Fruit fly (Drosophila melanogaster) whole organism, prepupa: ENCODE measurements around the gene CG45002.

Experiments
- CG11294 ChIP-seq: fragments of 200-800 bp; sonication (Bioruptor generic); IDR thresholded peaks from 2 replicates; pipeline ENCODE4 v1.3.6; 2022; ENCODE audit warnings: missing biosample characterization, missing genetic modification characterization
- CG11762 ChIP-seq: fragments of 200-800 bp; sonication (Bioruptor generic); optimal IDR thresholded peaks from 3 replicates; lab custom pipeline; 2016; ENCODE audit warnings: missing biosample characterization, missing genetic modification characterization; ENCODE audit not compliant: insufficient read depth
- CG11902 ChIP-seq: fragments of 200-800 bp; sonication (Bioruptor generic); optimal IDR thresholded peaks from 3 replicates; lab custom pipeline; 2016; ENCODE audit warnings: missing biosample characterization, missing genetic modification characterization
- CG1621 ChIP-seq: fragments of 200-800 bp; sonication (Bioruptor generic); optimal IDR thresholded peaks from 3 replicates; lab custom pipeline; 2018; ENCODE audit warnings: missing biosample characterization, mild to moderate bottlenecking, missing genetic modification characterization
- CG16779 ChIP-seq: fragments of 200-800 bp; sonication (Bioruptor generic); optimal IDR thresholded peaks from 3 replicates; lab custom pipeline; 2017; ENCODE audit warnings: missing biosample characterization, mild to moderate bottlenecking, missing genetic modification characterization
- CG3032 ChIP-seq: fragments of 200-800 bp; optimal IDR thresholded peaks from 2 replicates; lab custom pipeline; 2019; ENCODE audit warnings: missing biosample characterization, mild to moderate bottlenecking, missing genetic modification characterization, moderate library complexity
- CG31627 ChIP-seq: fragments of 200-800 bp; sonication (Bioruptor generic); optimal IDR thresholded peaks from 3 replicates; lab custom pipeline; 2016; ENCODE audit warnings: missing biosample characterization, missing genetic modification characterization
- CG32006 ChIP-seq: fragments of 200-800 bp; sonication (Bioruptor generic); optimal IDR thresholded peaks from 3 replicates; lab custom pipeline; 2017; ENCODE audit warnings: missing biosample characterization, mild to moderate bottlenecking, missing genetic modification characterization
- CG4318 ChIP-seq: fragments of 200-800 bp; sonication (Bioruptor generic); optimal IDR thresholded peaks from 3 replicates; lab custom pipeline; 2017; ENCODE audit warnings: missing biosample characterization, mild to moderate bottlenecking, missing genetic modification characterization
- CG6163 ChIP-seq: fragments of 200-800 bp; sonication (Bioruptor generic); IDR thresholded peaks from 3 replicates; pipeline ENCODE4 v1.3.6; 2022; ENCODE audit warnings: missing biosample characterization, missing genetic modification characterization
- CG6276 ChIP-seq: fragments of 200-800 bp; sonication (Bioruptor generic); optimal IDR thresholded peaks from 2 replicates; lab custom pipeline; 2017; ENCODE audit warnings: missing biosample characterization, mild to moderate bottlenecking, missing genetic modification characterization
- CG6792 ChIP-seq: fragments of 200-800 bp; sonication (Bioruptor generic); optimal IDR thresholded peaks from 3 replicates; lab custom pipeline; 2016; ENCODE audit warnings: missing biosample characterization, missing genetic modification characterization
- CG6808 ChIP-seq: fragments of 200-800 bp; sonication (Bioruptor generic); optimal IDR thresholded peaks from 3 replicates; lab custom pipeline; 2017; ENCODE audit warnings: missing biosample characterization, missing genetic modification characterization, mild to moderate bottlenecking, moderate library complexity, missing genetic modification reagents
- CG7368 ChIP-seq: fragments of 200-800 bp; sonication (Bioruptor generic); optimal IDR thresholded peaks from 3 replicates; lab custom pipeline; 2016; ENCODE audit warnings: missing biosample characterization, missing genetic modification characterization
- CG8119 ChIP-seq: fragments of 200-800 bp; sonication (Bioruptor generic); IDR thresholded peaks from 3 replicates; pipeline ENCODE4 v1.3.6; 2022; ENCODE audit warnings: missing biosample characterization, missing genetic modification characterization
- CG8632 ChIP-seq: fragments of 200-800 bp; sonication (Bioruptor generic); optimal IDR thresholded peaks from 3 replicates; lab custom pipeline; 2016; ENCODE audit warnings: missing biosample characterization, missing genetic modification characterization
- CG9139 ChIP-seq: fragments of 200-800 bp; sonication (Bioruptor generic); optimal IDR thresholded peaks from 3 replicates; lab custom pipeline; 2017; ENCODE audit warnings: missing biosample characterization, mild to moderate bottlenecking, missing genetic modification characterization
- Eip78C ChIP-seq: fragments of 200-800 bp; sonication (Bioruptor generic); peaks from one replicate; lab custom pipeline; 2016; ENCODE audit warnings: missing biosample characterization, missing genetic modification characterization
- Eip93F ChIP-seq: fragments of 200-800 bp; sonication (Bioruptor generic); optimal IDR thresholded peaks from 2 replicates; lab custom pipeline; 2016; ENCODE audit warnings: missing biosample characterization, mild to moderate bottlenecking, missing genetic modification characterization
- Ets21C ChIP-seq: fragments of 200-800 bp; sonication (Bioruptor generic); optimal IDR thresholded peaks from 3 replicates; lab custom pipeline; 2016; ENCODE audit warnings: missing biosample characterization, missing genetic modification characterization
- Ets96B ChIP-seq: fragments of 200-800 bp; optimal IDR thresholded peaks from 2 replicates; lab custom pipeline; 2019; ENCODE audit warnings: missing biosample characterization, mild to moderate bottlenecking, missing genetic modification characterization, moderate library complexity
- Gug ChIP-seq: fragments of 200-800 bp; sonication (Bioruptor generic); IDR thresholded peaks from 2 replicates; pipeline ENCODE4 v1.3.6; 2022; ENCODE audit warnings: missing biosample characterization, missing genetic modification characterization
- Hr38 ChIP-seq: sonication (Bioruptor generic); optimal IDR thresholded peaks from 2 replicates; lab custom pipeline; 2016; ENCODE audit warnings: missing biosample characterization, missing genetic modification characterization
- Hr39 ChIP-seq: fragments of 200-800 bp; sonication (Bioruptor generic); optimal IDR thresholded peaks from 2 replicates; lab custom pipeline; 2016; ENCODE audit warnings: missing biosample characterization, missing genetic modification characterization
- Hr4 ChIP-seq: fragments of 200-800 bp; sonication (Bioruptor generic); optimal IDR thresholded peaks from 3 replicates; lab custom pipeline; 2016; ENCODE audit warnings: missing biosample characterization, missing genetic modification characterization
- Met ChIP-seq: fragments of 200-800 bp; sonication (Bioruptor generic); optimal IDR thresholded peaks from 3 replicates; lab custom pipeline; 2016; ENCODE audit warnings: missing biosample characterization, missing genetic modification characterization
- OdsH ChIP-seq: fragments of 200-800 bp; sonication (Bioruptor generic); optimal IDR thresholded peaks from 3 replicates; lab custom pipeline; 2016; ENCODE audit warnings: missing biosample characterization, missing genetic modification characterization
- Smox ChIP-seq: fragments of 200-800 bp; sonication (Bioruptor generic); optimal IDR thresholded peaks from 3 replicates; lab custom pipeline; 2016; ENCODE audit warnings: missing biosample characterization, missing genetic modification characterization
- Sox14 ChIP-seq: fragments of 200-800 bp; sonication (Bioruptor generic); optimal IDR thresholded peaks from 3 replicates; lab custom pipeline; 2016; ENCODE audit warnings: missing biosample characterization, missing genetic modification characterization
- Sox15 ChIP-seq: fragments of 200-800 bp; sonication (Bioruptor generic); optimal IDR thresholded peaks from 3 replicates; lab custom pipeline; 2016; ENCODE audit warnings: missing biosample characterization, missing genetic modification characterization
- achi ChIP-seq: fragments of 200-800 bp; sonication (Bioruptor generic); optimal IDR thresholded peaks from 3 replicates; lab custom pipeline; 2016; ENCODE audit warnings: missing biosample characterization, missing genetic modification characterization
- acj6 ChIP-seq: fragments of 200-800 bp; sonication (Bioruptor generic); optimal IDR thresholded peaks from 3 replicates; lab custom pipeline; 2016; ENCODE audit warnings: missing biosample characterization, missing genetic modification characterization
- cyc ChIP-seq: fragments of 200-800 bp; sonication (Bioruptor generic); optimal IDR thresholded peaks from 3 replicates; lab custom pipeline; 2016; ENCODE audit warnings: missing biosample characterization, missing genetic modification characterization
- dac ChIP-seq: fragments of 200-800 bp; sonication (Bioruptor generic); optimal IDR thresholded peaks from 2 replicates; lab custom pipeline; 2017; ENCODE audit warnings: missing biosample characterization, mild to moderate bottlenecking, missing genetic modification characterization
- dsx ChIP-seq: fragments of 200-800 bp; optimal IDR thresholded peaks from 3 replicates; lab custom pipeline; 2019; ENCODE audit warnings: missing biosample characterization, mild to moderate bottlenecking, missing genetic modification characterization, moderate library complexity; ENCODE audit not compliant: poor library complexity, severe bottlenecking
- eg ChIP-seq: fragments of 200-800 bp; sonication (Bioruptor generic); IDR thresholded peaks from 3 replicates; pipeline ENCODE4 v1.3.6; 2022; ENCODE audit warnings: missing biosample characterization, missing genetic modification characterization
- fkh ChIP-seq: fragments of 200-800 bp; sonication (Bioruptor generic); optimal IDR thresholded peaks from 3 replicates; lab custom pipeline; 2017; ENCODE audit warnings: missing biosample characterization, mild to moderate bottlenecking, missing genetic modification characterization, moderate library complexity
- lz ChIP-seq: fragments of 200-800 bp; sonication (Bioruptor generic); optimal IDR thresholded peaks from 3 replicates; lab custom pipeline; 2016; ENCODE audit warnings: missing biosample characterization, missing genetic modification characterization
- net ChIP-seq: fragments of 200-800 bp; sonication (Bioruptor generic); optimal IDR thresholded peaks from 3 replicates; lab custom pipeline; 2016; ENCODE audit warnings: missing biosample characterization, missing genetic modification characterization
- salr ChIP-seq, 2 experiments: fragments of 200-800 bp; sonication (Bioruptor generic); optimal IDR thresholded peaks; 3 replicates each; lab custom pipeline; 2016 to 2018; ENCODE audit warnings: missing biosample characterization in 2 of 2, missing genetic modification characterization in 2 of 2, mild to moderate bottlenecking in 1 of 2
- ss ChIP-seq, 2 experiments: fragments of 200-800 bp; sonication (Bioruptor generic); optimal IDR thresholded peaks; 2 replicates in 1 of 2; 3 replicates in 1 of 2; lab custom pipeline; 2017 to 2018; ENCODE audit warnings: mild to moderate bottlenecking in 2 of 2, missing biosample characterization in 2 of 2, missing genetic modification characterization in 2 of 2, moderate library complexity in 1 of 2
- svp ChIP-seq: fragments of 200-800 bp; sonication (Bioruptor generic); peaks from one replicate; lab custom pipeline; 2016; ENCODE audit warnings: missing biosample characterization, missing genetic modification characterization
- topi ChIP-seq: fragments of 200-800 bp; sonication (Bioruptor generic); optimal IDR thresholded peaks from 3 replicates; lab custom pipeline; 2016; ENCODE audit warnings: missing biosample characterization, missing genetic modification characterization
- vri ChIP-seq: fragments of 200-800 bp; sonication (Bioruptor generic); optimal IDR thresholded peaks from 3 replicates; lab custom pipeline; 2016; ENCODE audit warnings: missing biosample characterization, mild to moderate bottlenecking, missing genetic modification characterization

The CG45002 gene

DNA sequence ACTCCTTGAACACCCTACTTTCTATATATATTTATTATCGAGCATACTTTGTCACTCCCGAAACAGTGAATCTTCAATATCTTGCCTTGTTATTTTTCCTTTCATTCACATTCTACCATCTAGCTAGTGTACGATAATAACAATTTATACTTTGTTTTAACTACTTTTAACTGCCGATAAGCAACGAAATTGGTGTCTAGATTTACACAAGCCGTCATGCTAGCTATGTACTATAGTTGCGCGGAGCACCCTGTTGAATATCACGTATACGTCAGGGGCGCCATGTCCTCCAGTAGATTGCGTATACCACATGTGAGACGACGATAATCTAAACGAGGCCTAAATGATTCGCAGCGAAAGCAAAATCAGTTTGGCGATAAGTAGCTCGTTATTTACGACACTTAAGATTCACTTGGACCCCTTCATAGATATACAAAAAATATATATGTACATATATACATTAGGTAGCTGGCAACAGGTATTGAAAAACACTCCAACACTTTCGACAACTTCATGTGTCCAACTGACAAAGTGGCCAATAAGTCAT lies 27.4 kb upstream of the CG45002 start:
- TF ChIP-seq CG8119 (GFP tag; lab: Robert Waterston, UW) (no peak), CG11762 (no peak), acj6 (GFP tag; lab: Kevin White, UChicago) (no peak), Eip78C (GFP tag; lab: Kevin White, UChicago) (peak; percentile 0), Hr39 (GFP tag; lab: Kevin White, UChicago) (no peak)

dm6 chrX:17093431-17093830 lies 26.9 kb upstream of the CG45002 start:
- TF ChIP-seq salr (GFP tag; optimal IDR thresholded peaks at IDR 0.05; lab: Kevin White, UChicago) (no peak), svp (GFP tag; lab: Kevin White, UChicago) (peak; percentile 55), cyc (GFP tag; lab: Kevin White, UChicago) (peak; percentile 17)

dm6 chrX:17091062-17091904 lies 24.8 kb upstream of the CG45002 start, which contains the start of the genes CG16700 and CG4991:
TSS of gene CG16700 (plus strand) at chrX:17091854.
TSS of gene CG4991 (plus strand) at chrX:17091854.
- TF ChIP-seq CG31627 (GFP tag; lab: Kevin White, UChicago) (peak; percentile 52), Sox15 (peak; percentile 63), cyc (GFP tag; lab: Kevin White, UChicago) (peak; percentile 64), Smox (GFP tag; lab: Kevin White, UChicago) (peak; percentile 74), CG11294 (GFP tag; lab: Robert Waterston, UW) (0 out of 2 replicates have a peak, but pooled peaks have one; percentile 46), CG11762 (peak; percentile 31), CG1621 (no peak), CG4318 (GFP tag; lab: Kevin White, UChicago) (peak; percentile 75), Ets21C (GFP tag; lab: Kevin White, UChicago) (peak; percentile 8), ss (GFP tag; optimal IDR thresholded peaks at IDR 0.05; lab: Kevin White, UChicago) (peak; percentile 58 to 82), svp (GFP tag; lab: Kevin White, UChicago) (peak; percentile 92), dac (GFP tag; lab: Kevin White, UChicago) (no peak), net (GFP tag; lab: Kevin White, UChicago) (peak; percentile 71), eg (GFP tag; lab: Robert Waterston, UW) (peak; percentile 73), topi (GFP tag; lab: Kevin White, UChicago) (peak; percentile 70), CG3032 (tag; lab: Kevin White, UChicago) (peak; percentile 71), CG8632 (GFP tag; lab: Kevin White, UChicago) (peak; percentile 84), CG8119 (GFP tag; lab: Robert Waterston, UW) (peak; percentile 79), CG32006 (peak; percentile 87), CG7368 (peak; percentile 46), fkh (peak; percentile 38), vri (GFP tag; lab: Kevin White, UChicago) (no peak), Hr38 (GFP tag; lab: Kevin White, UChicago) (no peak), CG9139 (GFP tag; lab: Kevin White, UChicago) (peak; percentile 0), lz (GFP tag; lab: Kevin White, UChicago) (peak; percentile 69), OdsH (GFP tag; lab: Kevin White, UChicago) (peak; percentile 77), CG6808 (GFP tag; lab: Kevin White, UChicago) (peak; percentile 63), dsx (peak; percentile 66), Met (peak; percentile 70), Gug (GFP tag; lab: Robert Waterston, UW) (peak; percentile 45; the same call in 1 of the 2 replicates), CG16779 (tag; lab: Kevin White, UChicago) (peak; percentile 22), CG6792 (GFP tag; lab: Kevin White, UChicago) (peak; percentile 71), Sox14 (GFP tag; lab: Kevin White, UChicago) (peak; percentile 42), achi (peak; percentile 70), Eip93F (GFP tag; lab: Kevin White, UChicago) (no peak), acj6 (GFP tag; lab: Kevin White, UChicago) (peak; percentile 69), Eip78C (GFP tag; lab: Kevin White, UChicago) (peak; percentile 95), CG6163 (GFP tag; lab: Robert Waterston, UW) (peak; percentile 57; the same call in 2 of the 3 replicates), CG11902 (GFP tag; lab: Kevin White, UChicago) (peak; percentile 58), Hr4 (GFP tag; lab: Kevin White, UChicago) (peak; percentile 63), CG6276 (peak; percentile 76), Ets96B (tag; lab: Kevin White, UChicago) (peak; percentile 65)
